Worm (Caenorhabditis elegans): ENCODE results near the gene srh-243.

DNA sequence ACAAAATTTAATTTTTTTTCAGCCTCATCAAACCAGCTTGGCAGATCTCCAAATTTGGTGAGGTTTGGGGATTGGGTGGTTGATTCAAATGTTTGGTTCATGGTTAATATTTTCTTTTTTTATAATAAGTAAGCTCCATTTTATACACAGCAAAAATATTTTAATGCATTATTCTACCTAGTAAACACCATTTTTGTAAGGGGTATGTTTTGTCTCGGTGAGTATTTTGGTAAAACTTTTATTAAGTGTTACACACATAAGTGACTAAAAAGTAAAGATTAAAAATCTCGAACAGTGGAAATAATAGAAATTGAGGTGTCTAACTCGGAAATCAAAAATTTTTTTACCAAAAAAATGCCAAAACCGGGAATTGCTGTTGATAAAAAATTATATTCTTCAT is 18.5 kb downstream of the srh-243 start, which contains the start of gene srw-4:
- TF ChIP-seq ama-1 (optimal IDR thresholded peaks at IDR 0.05) (no peak), odd-2 (tag; optimal IDR thresholded peaks at IDR 0.05) (no peak)
